Fruit fly (Drosophila melanogaster) whole organism, embryonic: Measurements from ENCODE around the gene CG13699.

Experiments
- CG10543 ChIP-seq: fragments of 200-800 bp; sonication (Bioruptor generic); optimal IDR thresholded peaks from 3 replicates; lab custom pipeline; 2017; ENCODE audit warnings: missing biosample characterization, mild to moderate bottlenecking, missing genetic modification characterization, moderate library complexity
- CG10959 ChIP-seq: fragments of 200-800 bp; sonication (Bioruptor generic); IDR thresholded peaks from 2 replicates; pipeline ENCODE4 v1.3.6; 2022; ENCODE audit warnings: missing biosample characterization, missing genetic modification characterization
- CG12659 ChIP-seq: fragments of 200-800 bp; sonication (Bioruptor generic); optimal IDR thresholded peaks from 3 replicates; lab custom pipeline; 2017; ENCODE audit warnings: mild to moderate bottlenecking, missing biosample characterization, missing genetic modification reagents, missing genetic modification characterization
- CG14710 ChIP-seq: fragments of 200-800 bp; sonication (Bioruptor generic); optimal IDR thresholded peaks from 3 replicates; lab custom pipeline; 2019; ENCODE audit warnings: missing biosample characterization, mild to moderate bottlenecking, missing genetic modification characterization, moderate library complexity
- CG14860 ChIP-seq: fragments of 200-800 bp; sonication (Bioruptor generic); IDR thresholded peaks from 3 replicates; pipeline ENCODE4 v1.3.6; 2022; ENCODE audit warnings: missing biosample characterization, missing genetic modification characterization; ENCODE audit not compliant: partially characterized antibody
- CG14965 ChIP-seq: fragments of 200-800 bp; sonication (Bioruptor generic); optimal IDR thresholded peaks from 2 replicates; lab custom pipeline; 2016; ENCODE audit warnings: missing biosample characterization, missing genetic modification characterization, borderline replicate concordance
- CG15011 ChIP-seq: fragments of 200-800 bp; sonication (Bioruptor generic); optimal IDR thresholded peaks from 3 replicates; lab custom pipeline; 2018; ENCODE audit warnings: missing biosample characterization, mild to moderate bottlenecking, missing genetic modification characterization
- CG17359 ChIP-seq: fragments of 200-800 bp; sonication (Bioruptor generic); optimal IDR thresholded peaks from 3 replicates; lab custom pipeline; 2018; ENCODE audit warnings: missing biosample characterization, mild to moderate bottlenecking, missing genetic modification characterization, moderate library complexity
- CG18619 ChIP-seq: fragments of 200-800 bp; sonication (Bioruptor generic); optimal IDR thresholded peaks from 3 replicates; lab custom pipeline; 2017; ENCODE audit warnings: missing biosample characterization, mild to moderate bottlenecking, missing genetic modification characterization
- CG2116 ChIP-seq: fragments of 200-800 bp; sonication (Bioruptor generic); optimal IDR thresholded peaks from 3 replicates; lab custom pipeline; 2018; ENCODE audit warnings: missing biosample characterization, mild to moderate bottlenecking, missing genetic modification characterization
- CG2199 ChIP-seq: fragments of 200-800 bp; sonication (Bioruptor generic); IDR thresholded peaks from 3 replicates; pipeline ENCODE4 v1.3.6; 2022; ENCODE audit warnings: missing biosample characterization, missing genetic modification characterization
- CG2889 ChIP-seq: fragments of 200-800 bp; sonication (Bioruptor generic); IDR thresholded peaks from 3 replicates; pipeline ENCODE4 v1.3.6; 2022; ENCODE audit warnings: missing biosample characterization, missing genetic modification characterization
- CG30431 ChIP-seq: fragments of 200-800 bp; sonication (Bioruptor generic); optimal IDR thresholded peaks from 2 replicates; lab custom pipeline; 2017; ENCODE audit warnings: missing biosample characterization, missing genetic modification characterization
- CG31365 ChIP-seq: fragments of 200-800 bp; sonication (Bioruptor generic); optimal IDR thresholded peaks from 2 replicates; lab custom pipeline; 2018; ENCODE audit warnings: missing biosample characterization, mild to moderate bottlenecking, missing genetic modification characterization
- CG34224 ChIP-seq: fragments of 200-800 bp; sonication (Bioruptor generic); IDR thresholded peaks from 3 replicates; pipeline ENCODE4 v1.3.6; 2022; ENCODE audit warnings: missing biosample characterization, missing genetic modification characterization; ENCODE audit not compliant: partially characterized antibody
- CG4617 ChIP-seq: fragments of 200-800 bp; sonication (Bioruptor generic); optimal IDR thresholded peaks from 3 replicates; lab custom pipeline; 2016; ENCODE audit warnings: missing biosample characterization, missing genetic modification characterization, borderline replicate concordance
- CG5953 ChIP-seq: fragments of 200-800 bp; sonication (Bioruptor generic); IDR thresholded peaks from 2 replicates; pipeline ENCODE4 v1.3.6; 2022; ENCODE audit warnings: missing biosample characterization, missing genetic modification characterization
- CG6791 ChIP-seq: fragments of 200-800 bp; sonication (Bioruptor generic); IDR thresholded peaks from 3 replicates; pipeline ENCODE4 v1.3.6; 2022; ENCODE audit warnings: missing biosample characterization, missing genetic modification characterization; ENCODE audit not compliant: partially characterized antibody
- CG8924 ChIP-seq: fragments of 200-800 bp; optimal IDR thresholded peaks from 3 replicates; lab custom pipeline; 2019; ENCODE audit warnings: missing biosample characterization, mild to moderate bottlenecking, missing genetic modification characterization, moderate library complexity
- CTCF ChIP-seq: fragments of 200-800 bp; sonication (Bioruptor generic); optimal IDR thresholded peaks from 2 replicates; lab custom pipeline; 2017; ENCODE audit warnings: missing biosample characterization, mild to moderate bottlenecking, missing genetic modification characterization, moderate library complexity
- CoRest ChIP-seq: fragments of 200-800 bp; sonication (Bioruptor generic); optimal IDR thresholded peaks from 3 replicates; lab custom pipeline; 2018; ENCODE audit warnings: missing biosample characterization, mild to moderate bottlenecking, missing genetic modification characterization, moderate library complexity
- Dll ChIP-seq: fragments of 200-800 bp; sonication (Bioruptor generic); IDR thresholded peaks from 4 replicates; pipeline ENCODE4 v1.3.6; 2022; ENCODE audit warnings: missing biosample characterization, missing genetic modification characterization; ENCODE audit not compliant: partially characterized antibody
- Doc3 ChIP-seq: fragments of 200-800 bp; sonication (Bioruptor generic); IDR thresholded peaks from 3 replicates; pipeline ENCODE4 v1.3.6; 2022; ENCODE audit warnings: missing biosample characterization, missing genetic modification characterization; ENCODE audit not compliant: partially characterized antibody
- H15 ChIP-seq: fragments of 200-800 bp; sonication (Bioruptor generic); IDR thresholded peaks from 3 replicates; pipeline ENCODE4 v1.3.6; 2022; ENCODE audit warnings: missing biosample characterization, missing genetic modification characterization
- Hmx ChIP-seq: fragments of 200-800 bp; sonication (Bioruptor generic); optimal IDR thresholded peaks from 2 replicates; lab custom pipeline; 2016; ENCODE audit warnings: missing biosample characterization, missing genetic modification characterization
- Oli ChIP-seq: fragments of 200-800 bp; sonication (Bioruptor generic); optimal IDR thresholded peaks from 2 replicates; lab custom pipeline; 2018; ENCODE audit warnings: missing biosample characterization, mild to moderate bottlenecking, missing genetic modification characterization, moderate library complexity
- Opbp ChIP-seq: fragments of 200-800 bp; sonication (Bioruptor generic); IDR thresholded peaks from 3 replicates; pipeline ENCODE4 v1.3.6; 2022; ENCODE audit warnings: missing biosample characterization, missing genetic modification characterization; ENCODE audit not compliant: partially characterized antibody
- Pdp1 ChIP-seq, 2 experiments: fragments of 200-800 bp; sonication (Bioruptor generic); optimal IDR thresholded peaks; 3 replicates each; lab custom pipeline; 2016; ENCODE audit warnings: missing biosample characterization in 2 of 2, missing genetic modification characterization in 2 of 2, mild to moderate bottlenecking in 1 of 2, moderate library complexity in 1 of 2
- Side ChIP-seq: fragments of 200-800 bp; sonication (Bioruptor generic); optimal IDR thresholded peaks from 2 replicates; lab custom pipeline; 2016; ENCODE audit warnings: missing biosample characterization, missing genetic modification characterization
- Trl ChIP-seq, 3 experiments: fragments of >200 bp in 2 of 3; fragments of 200-800 bp in 1 of 3; sonication (Bioruptor generic) in 1 of 3; optimal IDR thresholded peaks; 2 replicates in 1 of 3; 3 replicates in 2 of 3; lab custom pipeline; 2016 to 2017; ENCODE audit warnings: missing biosample characterization in 1 of 3, missing genetic modification characterization in 1 of 3
- bbx ChIP-seq: fragments of 200-800 bp; sonication (Bioruptor generic); IDR thresholded peaks from 2 replicates; pipeline ENCODE4 v1.3.6; 2022; ENCODE audit warnings: missing biosample characterization, missing genetic modification characterization; ENCODE audit not compliant: partially characterized antibody
- croc ChIP-seq: fragments of 200-800 bp; sonication (Bioruptor generic); conservative IDR thresholded peaks from 3 replicates; pipeline ENCODE4 v1.3.6; 2022; ENCODE audit warnings: missing biosample characterization, missing genetic modification characterization
- gce ChIP-seq: fragments of 200-800 bp; sonication (Bioruptor generic); IDR thresholded peaks from 3 replicates; pipeline ENCODE4 v1.3.6; 2022; ENCODE audit warnings: missing biosample characterization, missing genetic modification characterization
- gem ChIP-seq: fragments of 200-800 bp; sonication (Bioruptor generic); optimal IDR thresholded peaks from 2 replicates; lab custom pipeline; 2019; ENCODE audit warnings: missing biosample characterization, mild to moderate bottlenecking, missing genetic modification characterization, moderate library complexity
- ham ChIP-seq: fragments of 200-800 bp; sonication (Bioruptor generic); IDR thresholded peaks from 2 replicates; pipeline ENCODE4 v1.3.6; 2022; ENCODE audit warnings: missing biosample characterization, missing genetic modification characterization
- hb ChIP-seq: fragments of 200-800 bp; sonication (Bioruptor generic); IDR thresholded peaks from 3 replicates; pipeline ENCODE4 v1.3.6; 2022; ENCODE audit warnings: missing biosample characterization, missing genetic modification characterization; ENCODE audit not compliant: partially characterized antibody
- inv ChIP-seq: fragments of 200-800 bp; sonication (Bioruptor generic); IDR thresholded peaks from 2 replicates; pipeline ENCODE4 v1.3.6; 2022; ENCODE audit warnings: missing biosample characterization, missing genetic modification characterization; ENCODE audit not compliant: partially characterized antibody
- kni ChIP-seq: fragments of 200-800 bp; sonication (Bioruptor generic); optimal IDR thresholded peaks from 3 replicates; lab custom pipeline; 2017; ENCODE audit warnings: mild to moderate bottlenecking, missing biosample characterization, missing genetic modification reagents, missing genetic modification characterization
- mirr ChIP-seq: fragments of 200-800 bp; sonication (Bioruptor generic); optimal IDR thresholded peaks from 3 replicates; lab custom pipeline; 2018; ENCODE audit warnings: missing biosample characterization, mild to moderate bottlenecking, missing genetic modification characterization
- nmo ChIP-seq: fragments of 200-800 bp; sonication (Bioruptor generic); optimal IDR thresholded peaks from 2 replicates; lab custom pipeline; 2018; ENCODE audit warnings: missing biosample characterization, mild to moderate bottlenecking, missing genetic modification characterization, moderate library complexity
- p53 ChIP-seq: fragments of 200-800 bp; sonication (Bioruptor generic); optimal IDR thresholded peaks from 2 replicates; lab custom pipeline; 2016; ENCODE audit warnings: missing biosample characterization, missing genetic modification characterization
- pfk ChIP-seq: fragments of 200-800 bp; sonication (Bioruptor generic); optimal IDR thresholded peaks from 2 replicates; lab custom pipeline; 2018; ENCODE audit warnings: missing biosample characterization, mild to moderate bottlenecking, missing genetic modification characterization, moderate library complexity
- pzg ChIP-seq: fragments of 200-800 bp; sonication (Bioruptor generic); optimal IDR thresholded peaks from 3 replicates; lab custom pipeline; 2018; ENCODE audit warnings: missing biosample characterization, mild to moderate bottlenecking, missing genetic modification characterization, moderate library complexity
- sd ChIP-seq: fragments of 200-800 bp; sonication (Bioruptor generic); optimal IDR thresholded peaks from 3 replicates; lab custom pipeline; 2018; ENCODE audit warnings: missing biosample characterization, mild to moderate bottlenecking, missing genetic modification characterization, moderate library complexity
- shn ChIP-seq: fragments of 200-800 bp; sonication (Bioruptor generic); optimal IDR thresholded peaks from 3 replicates; lab custom pipeline; 2016; ENCODE audit warnings: missing biosample characterization, missing genetic modification characterization
- sim ChIP-seq: fragments of 200-800 bp; sonication (Bioruptor generic); IDR thresholded peaks from 2 replicates; pipeline ENCODE4 v1.3.6; 2022; ENCODE audit warnings: missing biosample characterization, missing genetic modification characterization
- stwl ChIP-seq: fragments of 200-800 bp; sonication (Bioruptor generic); optimal IDR thresholded peaks from 3 replicates; lab custom pipeline; 2018; ENCODE audit warnings: missing biosample characterization, mild to moderate bottlenecking, missing genetic modification characterization, moderate library complexity
- tgo ChIP-seq: fragments of 200-800 bp; sonication (Bioruptor generic); IDR thresholded peaks from 3 replicates; pipeline ENCODE4 v1.3.6; 2022; ENCODE audit warnings: missing biosample characterization, missing genetic modification characterization
- trem ChIP-seq: fragments of 200-800 bp; optimal IDR thresholded peaks from 3 replicates; lab custom pipeline; 2019; ENCODE audit warnings: missing biosample characterization, mild to moderate bottlenecking, missing genetic modification characterization, moderate library complexity
- yki ChIP-seq: fragments of >200 bp; optimal IDR thresholded peaks from 3 replicates; lab custom pipeline; 2018

CG13699 gene

DNA sequence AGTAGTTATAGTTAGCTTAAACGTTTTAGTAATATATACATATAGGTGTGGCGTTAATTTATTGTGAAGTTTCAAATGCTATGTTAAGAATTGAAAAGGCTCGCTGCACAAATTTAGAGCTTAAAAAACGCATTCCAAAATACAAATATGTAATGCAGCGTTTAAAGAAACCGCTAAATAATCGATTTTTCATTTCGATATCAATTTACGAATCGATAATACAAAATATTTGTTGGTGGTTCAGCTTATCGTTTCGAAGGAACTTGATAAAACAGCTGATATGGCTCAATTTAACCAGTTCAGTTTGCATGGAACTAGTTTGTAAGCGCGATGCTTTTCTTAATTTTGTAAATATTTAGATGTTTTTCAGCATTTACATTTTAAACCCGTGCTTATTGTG lies 49.7 kb downstream of the CG13699 start, which contains the start of the genes CG32195 and CG7341:
Gene CG32195 (plus strand): TSS at position 291 of the 400 bp plus-strand sequence.
Gene CG7341 (plus strand): TSS at position 291 of the 400 bp plus-strand sequence.
- TF ChIP-seq CG2199 (GFP tag; lab: Robert Waterston, UW) (no peak), Oli (tag; lab: Kevin White, UChicago) (no peak), CG10543 (GFP tag; lab: Kevin White, UChicago) (no peak), hb (GFP tag; lab: Robert Waterston, UW) (peak; percentile 53; the same call in 1 of the 3 replicates), CoRest (no peak), CG6791 (GFP tag; lab: Robert Waterston, UW) (peak; percentile 85), CG17359 (tag; lab: Kevin White, UChicago) (no peak), trem (peak; percentile 25), CG15011 (GFP tag; lab: Kevin White, UChicago) (no peak), inv (GFP tag; lab: Robert Waterston, UW) (0 out of 2 replicates have a peak, but pooled peaks have one; percentile 32), CG5953 (no peak), gce (no peak), tgo (GFP tag; lab: Robert Waterston, UW) (no peak), CG4617 (GFP tag; lab: Kevin White, UChicago) (peak; percentile 5), CG2889 (GFP tag; lab: Robert Waterston, UW) (no peak), CG2116 (peak; percentile 76), CG34224 (GFP tag; lab: Robert Waterston, UW) (peak; percentile 93), Side (GFP tag; lab: Kevin White, UChicago) (no peak), bbx (GFP tag; lab: Robert Waterston, UW) (peak; percentile 85), Pdp1 (GFP tag; optimal IDR thresholded peaks at IDR 0.05; lab: Kevin White, UChicago) (no peak), H15 (no peak), pzg (GFP tag; lab: Kevin White, UChicago) (peak; percentile 64), shn (GFP tag; lab: Kevin White, UChicago) (no peak), ham (GFP tag; lab: Robert Waterston, UW) (no peak), CG30431 (GFP tag; lab: Kevin White, UChicago) (no peak), gem (tag; lab: Kevin White, UChicago) (no peak), stwl (peak; percentile 83), kni (GFP tag; lab: Kevin White, UChicago) (no peak), CG12659 (GFP tag; lab: Kevin White, UChicago) (peak; percentile 15), p53 (GFP tag; lab: Kevin White, UChicago) (no peak), nmo (no peak), CG31365 (no peak), CG10959 (GFP tag; lab: Robert Waterston, UW) (no peak), pfk (GFP tag; lab: Kevin White, UChicago) (no peak), CG14965 (GFP tag; lab: Kevin White, UChicago) (no peak), Dll (GFP tag; lab: Robert Waterston, UW) (peak; percentile 83), CG8924 (tag; lab: Kevin White, UChicago) (no peak), CTCF (GFP tag; lab: Kevin White, UChicago) (peak; percentile 29), CG14710 (tag; lab: Kevin White, UChicago) (peak; percentile 21), sim (no peak), mirr (no peak), yki (lab: Kevin White, UChicago) (no peak), Trl (optimal IDR thresholded peaks at IDR 0.05; lab: Kevin White, UChicago) (no peak), Trl (GFP tag; optimal IDR thresholded peaks at IDR 0.05; lab: Kevin White, UChicago) (no peak), CG18619 (no peak), Hmx (GFP tag; lab: Kevin White, UChicago) (no peak), Opbp (GFP tag; lab: Robert Waterston, UW) (peak; percentile 60; the same call in 2 of the 3 replicates), CG14860 (GFP tag; lab: Robert Waterston, UW) (peak; percentile 78), croc (GFP tag; lab: Robert Waterston, UW) (no peak), sd (tag; lab: Kevin White, UChicago) (peak; percentile 77), Doc3 (GFP tag; lab: Robert Waterston, UW) (peak; percentile 72)
